Worm (Caenorhabditis elegans) whole organism, L4 larva: ENCODE measurements around the gene serp-1.2.

Source experiments
- F10B5.3 ChIP-seq: sonication (generic microtip); optimal IDR thresholded peaks from 2 replicates; lab custom pipeline; 2016; ENCODE audit warnings: mild to moderate bottlenecking, missing genetic modification characterization, missing compliant biosample characterization
- F26F4.8 ChIP-seq: fragments of 200-800 bp; sonication (Bioruptor generic); conservative IDR thresholded peaks from 2 replicates; pipeline ENCODE4 v1.3.6; 2022; ENCODE audit warnings: missing genetic modification characterization, missing compliant biosample characterization
- T20F7.1 ChIP-seq: fragments of 200-800 bp; sonication (Bioruptor generic); optimal IDR thresholded peaks from 2 replicates; lab custom pipeline; 2018; ENCODE audit warnings: mild to moderate bottlenecking, missing genetic modification characterization, missing compliant biosample characterization
- Y105C5A.15 ChIP-seq: fragments of 200-800 bp; sonication (Bioruptor generic); IDR thresholded peaks from 2 replicates; pipeline ENCODE4 v1.3.6; 2022; ENCODE audit warnings: missing genetic modification characterization, missing compliant biosample characterization
- Y48G9A.11 ChIP-seq: fragments of 200-800 bp; sonication (Bioruptor generic); IDR thresholded peaks from 2 replicates; pipeline ENCODE4 v1.3.6; 2022; ENCODE audit warnings: missing genetic modification reagents, missing genetic modification characterization, missing compliant biosample characterization
- Y5F2A.4 ChIP-seq: fragments of 200-800 bp; sonication (Bioruptor generic); optimal IDR thresholded peaks from 2 replicates; lab custom pipeline; 2018; ENCODE audit warnings: mild to moderate bottlenecking, missing genetic modification characterization, missing compliant biosample characterization
- ZK546.5 ChIP-seq, 2 experiments: sonication (generic microtip); optimal IDR thresholded peaks; 2 replicates each; lab custom pipeline; 2017; ENCODE audit warnings: missing biosample characterization in 2 of 2, missing genetic modification characterization in 2 of 2
- aha-1 ChIP-seq: fragments of 150-350 bp; peaks from one replicate; lab custom pipeline; 2014; ENCODE audit warnings: missing biosample characterization, missing genetic modification characterization
- attf-4 ChIP-seq: sonication (generic microtip); optimal IDR thresholded peaks from 3 replicates; lab custom pipeline; 2017; ENCODE audit warnings: missing biosample characterization, missing genetic modification characterization
- ceh-32 ChIP-seq: sonication (generic microtip); optimal IDR thresholded peaks from 2 replicates; lab custom pipeline; 2016; ENCODE audit warnings: mild to moderate bottlenecking, missing genetic modification characterization, missing compliant biosample characterization; ENCODE audit not compliant: poor library complexity
- ceh-44 ChIP-seq: fragments of 200-800 bp; sonication (Bioruptor generic); IDR thresholded peaks from 2 replicates; pipeline ENCODE4 v1.3.6; 2022; ENCODE audit warnings: missing genetic modification reagents, missing genetic modification characterization, missing compliant biosample characterization
- ceh-62 ChIP-seq: sonication (generic microtip); optimal IDR thresholded peaks from 2 replicates; lab custom pipeline; 2017; ENCODE audit warnings: missing biosample characterization, missing genetic modification characterization
- daf-16 ChIP-seq, 3 experiments: sonication (generic microtip); optimal IDR thresholded peaks; 2 replicates each; lab custom pipeline; 2016 to 2017; ENCODE audit warnings: missing genetic modification characterization in 3 of 3, missing genetic modification reagents in 3 of 3, mild to moderate bottlenecking in 2 of 3, missing compliant biosample characterization in 2 of 3, missing biosample characterization in 1 of 3, moderate library complexity in 1 of 3
- daf-19 ChIP-seq: fragments of 200-800 bp; sonication (Bioruptor generic); conservative IDR thresholded peaks from 2 replicates; pipeline ENCODE4 v1.3.6; 2022; ENCODE audit warnings: missing genetic modification characterization, missing compliant biosample characterization
- dmd-6 ChIP-seq: fragments of 200-800 bp; sonication (Bioruptor generic); IDR thresholded peaks from 2 replicates; pipeline ENCODE4 v1.3.6; 2022; ENCODE audit warnings: missing genetic modification reagents, missing genetic modification characterization, missing compliant biosample characterization
- dpl-1 ChIP-seq: fragments of 150-350 bp; optimal IDR thresholded peaks from 2 replicates; lab custom pipeline; 2014; ENCODE audit warnings: missing biosample characterization, missing genetic modification reagents, missing genetic modification characterization
- egl-43 ChIP-seq: fragments of 200-800 bp; sonication (Bioruptor generic); IDR thresholded peaks from 2 replicates; pipeline ENCODE4 v1.3.6; 2022; ENCODE audit warnings: missing genetic modification reagents, missing genetic modification characterization, missing compliant biosample characterization
- gei-8 ChIP-seq: fragments of 200-800 bp; sonication (Bioruptor generic); optimal IDR thresholded peaks from 2 replicates; lab custom pipeline; 2018; ENCODE audit warnings: mild to moderate bottlenecking, missing genetic modification characterization, missing compliant biosample characterization
- hlh-11 ChIP-seq: fragments of 200-800 bp; sonication (Bioruptor generic); optimal IDR thresholded peaks from 2 replicates; lab custom pipeline; 2018; ENCODE audit warnings: mild to moderate bottlenecking, missing genetic modification characterization, missing compliant biosample characterization
- hlh-30 ChIP-seq: sonication (generic microtip); optimal IDR thresholded peaks from 2 replicates; lab custom pipeline; 2017; ENCODE audit warnings: antibody characterized with exemption, mild to moderate bottlenecking, missing genetic modification characterization, missing compliant biosample characterization; ENCODE audit not compliant: insufficient read depth
- hmg-1.1 ChIP-seq: fragments of 200-800 bp; sonication (Bioruptor generic); IDR thresholded peaks from 2 replicates; pipeline ENCODE4 v1.3.6; 2022; ENCODE audit warnings: missing genetic modification reagents, missing genetic modification characterization, missing compliant biosample characterization
- lim-7 ChIP-seq: fragments of 200-800 bp; sonication (Bioruptor generic); IDR thresholded peaks from 2 replicates; pipeline ENCODE4 v1.3.6; 2022; ENCODE audit warnings: missing genetic modification characterization, missing compliant biosample characterization
- lin-38 ChIP-seq: fragments of 200-800 bp; sonication (Bioruptor generic); IDR thresholded peaks from 2 replicates; pipeline ENCODE4 v1.3.6; 2022; ENCODE audit warnings: missing genetic modification reagents, missing genetic modification characterization, missing compliant biosample characterization
- lin-39 ChIP-seq: fragments of 150-350 bp; optimal IDR thresholded peaks from 2 replicates; lab custom pipeline; 2014; ENCODE audit warnings: missing biosample characterization, missing genetic modification reagents, missing genetic modification characterization
- madf-9 ChIP-seq: fragments of 200-800 bp; sonication (Bioruptor generic); conservative IDR thresholded peaks from 2 replicates; pipeline ENCODE4 v1.3.6; 2022; ENCODE audit warnings: missing genetic modification reagents, missing genetic modification characterization, missing compliant biosample characterization
- mdl-1 ChIP-seq, 2 experiments: fragments of 150-350 bp in 1 of 2; sonication (generic microtip) in 1 of 2; optimal IDR thresholded peaks; 2 replicates each; lab custom pipeline; 2014 to 2017; ENCODE audit warnings: missing biosample characterization in 2 of 2, missing genetic modification characterization in 2 of 2
- mes-2 ChIP-seq: sonication (generic microtip); optimal IDR thresholded peaks from 2 replicates; lab custom pipeline; 2016; ENCODE audit warnings: missing genotype, mild to moderate bottlenecking, missing genetic modification characterization, missing compliant biosample characterization; ENCODE audit not compliant: poor library complexity, severe bottlenecking
- mxl-2 ChIP-seq: fragments of 200-800 bp; sonication (Bioruptor generic); conservative IDR thresholded peaks from 2 replicates; pipeline ENCODE4 v1.3.6; 2022; ENCODE audit warnings: missing genetic modification reagents, missing genetic modification characterization, missing compliant biosample characterization
- mxl-3 ChIP-seq: fragments of 200-800 bp; sonication (Bioruptor generic); optimal IDR thresholded peaks from 2 replicates; lab custom pipeline; 2018; ENCODE audit warnings: mild to moderate bottlenecking, missing genetic modification characterization, missing compliant biosample characterization
- nhr-10 ChIP-seq: fragments of 150-350 bp; optimal IDR thresholded peaks from 2 replicates; lab custom pipeline; 2014; ENCODE audit warnings: missing biosample characterization, missing genetic modification characterization
- nhr-11 ChIP-seq: fragments of 150-350 bp; optimal IDR thresholded peaks from 2 replicates; lab custom pipeline; 2014; ENCODE audit warnings: missing biosample characterization, missing genetic modification characterization
- nhr-111 ChIP-seq: fragments of 200-800 bp; sonication (Bioruptor generic); optimal IDR thresholded peaks from 2 replicates; lab custom pipeline; 2018; ENCODE audit warnings: mild to moderate bottlenecking, missing genetic modification characterization, missing compliant biosample characterization
- nhr-28 ChIP-seq: fragments of 150-350 bp; optimal IDR thresholded peaks from 2 replicates; lab custom pipeline; 2014; ENCODE audit warnings: missing biosample characterization, missing genetic modification characterization
- nhr-42 ChIP-seq: fragments of 200-800 bp; sonication (Bioruptor generic); IDR thresholded peaks from 2 replicates; pipeline ENCODE4 v1.3.6; 2022; ENCODE audit warnings: missing genetic modification characterization, missing compliant biosample characterization
- nhr-48 ChIP-seq: sonication (generic microtip); optimal IDR thresholded peaks from 2 replicates; lab custom pipeline; 2016; ENCODE audit warnings: mild to moderate bottlenecking, missing genetic modification characterization, missing compliant biosample characterization
- pha-4 ChIP-seq, 2 experiments: fragments of 150-350 bp in 1 of 2; fragments of 200-800 bp in 1 of 2; sonication (Bioruptor generic) in 1 of 2; IDR thresholded peaks in 1 of 2; optimal IDR thresholded peaks in 1 of 2; 2 replicates each; pipeline versions ENCODE4 v1.3.6 to Lab custom; 2014 to 2022; ENCODE audit warnings: missing genetic modification characterization in 2 of 2, missing genetic modification reagents in 2 of 2, missing biosample characterization in 1 of 2, missing compliant biosample characterization in 1 of 2
- php-3 ChIP-seq: fragments of 200-800 bp; sonication (Bioruptor generic); IDR thresholded peaks from 2 replicates; pipeline ENCODE4 v1.3.6; 2022; ENCODE audit warnings: missing genetic modification reagents, missing genetic modification characterization, missing compliant biosample characterization
- pqm-1 ChIP-seq: sonication (generic microtip); optimal IDR thresholded peaks from 2 replicates; lab custom pipeline; 2017; ENCODE audit warnings: missing biosample characterization, missing genetic modification characterization
- saeg-2 ChIP-seq: fragments of 200-800 bp; sonication (Bioruptor generic); IDR thresholded peaks from 2 replicates; pipeline ENCODE4 v1.3.6; 2022; ENCODE audit warnings: missing genetic modification reagents, missing genetic modification characterization, missing compliant biosample characterization
- spr-1 ChIP-seq: sonication (generic microtip); optimal IDR thresholded peaks from 2 replicates; lab custom pipeline; 2016; ENCODE audit warnings: mild to moderate bottlenecking, missing genetic modification characterization, missing compliant biosample characterization
- unc-62 ChIP-seq, 3 experiments: fragments of 150-350 bp in 1 of 3; sonication (generic microtip); optimal IDR thresholded peaks in 2 of 3; peaks in 1 of 3; 1 replicate in 1 of 3; 2 replicates in 2 of 3; lab custom pipeline; 2014 to 2017; ENCODE audit warnings: missing biosample characterization in 3 of 3, missing genetic modification characterization in 3 of 3, missing genetic modification reagents in 3 of 3, missing genotype in 1 of 3
- ztf-11 ChIP-seq: fragments of 150-350 bp; optimal IDR thresholded peaks from 2 replicates; lab custom pipeline; 2014; ENCODE audit warnings: missing biosample characterization, missing genetic modification characterization

Gene serp-1.2

DNA sequence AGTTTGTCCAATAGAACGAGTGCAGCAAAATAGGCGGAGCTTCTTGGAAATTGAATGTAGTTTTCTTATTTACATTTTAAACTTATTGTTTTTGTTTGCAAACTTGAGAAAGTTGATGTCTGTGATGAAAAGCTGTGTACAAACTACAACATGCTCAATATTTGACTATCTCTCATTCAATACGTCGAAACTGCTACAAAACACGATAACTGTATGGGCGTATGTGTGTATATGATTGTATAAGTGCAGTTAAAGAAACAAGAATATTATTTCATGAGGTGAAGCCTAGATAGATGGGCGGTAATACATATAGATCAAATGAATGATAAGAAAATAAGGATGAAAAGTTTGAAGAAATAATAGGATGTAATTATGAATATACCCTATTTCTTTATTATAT, 14.1 kb downstream of the serp-1.2 start:
- TF ChIP-seq dpl-1 (GFP tag; lab: Kevin White, UChicago) = no peak
- TF ChIP-seq daf-16 (GFP tag; optimal IDR thresholded peaks at IDR 0.05; lab: Kevin White, UChicago) = no peak
- TF ChIP-seq daf-16 (tag; optimal IDR thresholded peaks at IDR 0.05; lab: Kevin White, UChicago) = peak; percentile 70
- TF ChIP-seq ceh-44 (GFP tag; lab: Robert Waterston, UW) = no peak
- peak; percentile 4 for TF ChIP-seq pqm-1 (tag; lab: Kevin White, UChicago)
- TF ChIP-seq aha-1 (tag; lab: Kevin White, UChicago) = peak; percentile 68
- peak; percentile 60 for TF ChIP-seq nhr-28
- TF ChIP-seq unc-62 (GFP tag; optimal IDR thresholded peaks at IDR 0.05 in 1 of 2; lab: Kevin White, UChicago) = peak in 1 of 2 experiments; percentile 55
- no peak for TF ChIP-seq unc-62 (tag; optimal IDR thresholded peaks at IDR 0.05; lab: Kevin White, UChicago)
- TF ChIP-seq, all 104 proteins: peak for 5

DNA sequence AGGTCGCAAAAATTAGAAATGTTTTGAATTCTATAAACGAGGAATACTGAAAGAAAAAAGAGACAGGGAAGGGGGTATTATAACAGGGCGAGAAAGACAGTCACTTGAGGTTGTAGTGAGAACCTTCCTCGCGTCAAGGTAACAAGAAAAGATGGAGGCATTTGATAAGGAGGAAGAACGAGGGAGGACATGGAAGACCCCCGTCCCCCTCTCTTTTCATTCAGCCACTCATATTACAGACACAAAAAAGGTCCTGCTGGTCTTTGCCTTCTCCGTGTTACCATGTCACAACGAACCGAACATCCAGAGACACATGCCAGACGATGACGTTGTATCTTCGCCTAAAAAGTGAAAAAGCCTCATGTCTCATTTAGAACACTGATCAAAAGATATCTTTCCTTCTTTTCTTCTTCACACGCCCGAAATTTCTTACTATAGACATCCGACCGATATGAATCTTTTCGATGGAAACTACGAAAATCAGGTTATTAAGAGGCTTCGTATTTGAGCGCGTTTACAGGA, 15.9 kb downstream of the serp-1.2 start:
- TF ChIP-seq F10B5.3 (tag; lab: Kevin White, UChicago) = no peak
- TF ChIP-seq mdl-1 (tag; optimal IDR thresholded peaks at IDR 0.05; lab: Kevin White, UChicago) = peak in 1 of 2 experiments; percentile 33
- no peak for TF ChIP-seq mxl-2 (GFP tag; lab: Robert Waterston, UW)
- no peak for TF ChIP-seq nhr-111 (GFP tag; lab: Kevin White, UChicago)
- no peak for TF ChIP-seq mes-2 (tag; lab: Kevin White, UChicago)
- no peak for TF ChIP-seq lin-38 (GFP tag; lab: Robert Waterston, UW)
- TF ChIP-seq F26F4.8 = no peak
- TF ChIP-seq pha-4 (GFP tag; IDR thresholded peaks at IDR 0.05; lab: Robert Waterston, UW) = no peak
- TF ChIP-seq pha-4 (tag; optimal IDR thresholded peaks at IDR 0.05; lab: Kevin White, UChicago) = no peak
- TF ChIP-seq spr-1 (tag; lab: Kevin White, UChicago) = no peak
- TF ChIP-seq nhr-28 = peak; percentile 22
- TF ChIP-seq lim-7 (GFP tag; lab: Robert Waterston, UW) = 0 out of 2 replicates have a peak, but pooled peaks have one; percentile 8
- TF ChIP-seq Y5F2A.4 (GFP tag; lab: Kevin White, UChicago) = no peak
- no peak for TF ChIP-seq Y48G9A.11 (GFP tag; lab: Robert Waterston, UW)
- TF ChIP-seq daf-19 = no peak
- TF ChIP-seq gei-8 = no peak
- no peak for TF ChIP-seq egl-43 (GFP tag; lab: Robert Waterston, UW)
- no peak for TF ChIP-seq saeg-2 (GFP tag; lab: Robert Waterston, UW)
- TF ChIP-seq nhr-11 = no peak
- 0 out of 2 replicates have a peak, but pooled peaks have one; percentile 6 for TF ChIP-seq dmd-6 (GFP tag; lab: Robert Waterston, UW)
- no peak for TF ChIP-seq Y105C5A.15 (GFP tag; lab: Robert Waterston, UW)
- no peak for TF ChIP-seq ceh-62 (tag; lab: Kevin White, UChicago)
- no peak for TF ChIP-seq php-3
- no peak for TF ChIP-seq ZK546.5 (tag; optimal IDR thresholded peaks at IDR 0.05; lab: Kevin White, UChicago)
- TF ChIP-seq hlh-11 (tag; lab: Kevin White, UChicago) = peak; percentile 45
- peak; percentile 44 for TF ChIP-seq nhr-48 (tag; lab: Kevin White, UChicago)
- TF ChIP-seq hmg-1.1 (GFP tag; lab: Robert Waterston, UW) = no peak
- peak; percentile 40 for TF ChIP-seq mxl-3 (GFP tag; lab: Kevin White, UChicago)

DNA sequence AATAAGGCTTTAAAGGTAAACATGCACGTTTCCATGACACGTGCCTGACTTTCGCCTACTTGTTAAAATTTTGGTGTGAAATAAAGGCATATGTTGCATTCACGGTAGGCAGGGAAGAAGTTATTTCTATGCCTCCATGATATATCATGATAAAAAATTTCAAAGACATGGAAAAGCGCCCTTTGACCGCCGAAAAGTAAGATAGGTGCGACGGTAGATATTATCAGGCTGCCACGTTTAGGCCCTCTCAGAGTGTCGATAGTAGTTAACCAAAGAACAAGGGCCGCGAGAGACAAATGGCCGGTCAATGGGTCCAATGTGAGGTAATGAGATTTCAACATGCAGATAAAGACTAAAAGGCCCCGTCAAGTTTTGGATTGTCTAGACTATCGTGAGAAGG, 17.7 kb downstream of the serp-1.2 start:
- TF ChIP-seq nhr-48 (tag; lab: Kevin White, UChicago) (no peak), ceh-32 (tag; lab: Kevin White, UChicago) (no peak), lin-39 (tag; lab: Kevin White, UChicago) (no peak), hlh-30 (tag; lab: Kevin White, UChicago) (no peak), T20F7.1 (GFP tag; lab: Kevin White, UChicago) (no peak), dmd-6 (GFP tag; lab: Robert Waterston, UW) (no peak), nhr-42 (GFP tag; lab: Robert Waterston, UW) (no peak), Y48G9A.11 (GFP tag; lab: Robert Waterston, UW) (no peak), gei-8 (no peak), madf-9 (no peak), nhr-10 (tag; lab: Kevin White, UChicago) (no peak), egl-43 (GFP tag; lab: Robert Waterston, UW) (no peak), Y5F2A.4 (GFP tag; lab: Kevin White, UChicago) (no peak), attf-4 (tag; lab: Kevin White, UChicago) (no peak), Y105C5A.15 (GFP tag; lab: Robert Waterston, UW) (no peak), ztf-11 (tag; lab: Kevin White, UChicago) (no peak)
